Fruit fly (Drosophila melanogaster) whole organism, embryonic: Measurements from ENCODE around the gene CG6923.

Experiments
- Ada2b ChIP-seq: fragments of 200-800 bp; sonication (Bioruptor generic); IDR thresholded peaks from 2 replicates; pipeline ENCODE4 v1.3.6; 2022; ENCODE audit warnings: missing biosample characterization, missing genetic modification characterization
- Bgb ChIP-seq: fragments of 200-800 bp; sonication (Bioruptor generic); IDR thresholded peaks from 2 replicates; pipeline ENCODE4 v1.3.6; 2022; ENCODE audit warnings: missing biosample characterization, missing genetic modification characterization; ENCODE audit not compliant: partially characterized antibody
- CG11504 ChIP-seq: fragments of 200-800 bp; sonication (Bioruptor generic); optimal IDR thresholded peaks from 3 replicates; lab custom pipeline; 2019; ENCODE audit warnings: missing biosample characterization, mild to moderate bottlenecking, missing genetic modification characterization, moderate library complexity
- CG14965 ChIP-seq: fragments of 200-800 bp; sonication (Bioruptor generic); optimal IDR thresholded peaks from 2 replicates; lab custom pipeline; 2016; ENCODE audit warnings: missing biosample characterization, missing genetic modification characterization, borderline replicate concordance
- CG15073 ChIP-seq: fragments of 200-800 bp; sonication (Bioruptor generic); optimal IDR thresholded peaks from 2 replicates; lab custom pipeline; 2016; ENCODE audit warnings: missing biosample characterization, missing genetic modification characterization
- CG1603 ChIP-seq: fragments of 200-800 bp; sonication (Bioruptor generic); optimal IDR thresholded peaks from 2 replicates; lab custom pipeline; 2019; ENCODE audit warnings: missing biosample characterization, mild to moderate bottlenecking, missing genetic modification characterization, moderate library complexity
- CG16813 ChIP-seq: fragments of 200-800 bp; sonication (Bioruptor generic); IDR thresholded peaks from 3 replicates; pipeline ENCODE4 v1.3.6; 2022; ENCODE audit warnings: missing biosample characterization, missing genetic modification characterization; ENCODE audit not compliant: partially characterized antibody
- CG16863 ChIP-seq: fragments of 200-800 bp; sonication (Bioruptor generic); optimal IDR thresholded peaks from 3 replicates; lab custom pipeline; 2016; ENCODE audit warnings: missing biosample characterization, missing genetic modification characterization
- CG2199 ChIP-seq: fragments of 200-800 bp; sonication (Bioruptor generic); IDR thresholded peaks from 3 replicates; pipeline ENCODE4 v1.3.6; 2022; ENCODE audit warnings: missing biosample characterization, missing genetic modification characterization
- CG2712 ChIP-seq: fragments of 200-800 bp; optimal IDR thresholded peaks from 3 replicates; lab custom pipeline; 2019; ENCODE audit warnings: missing biosample characterization, mild to moderate bottlenecking, missing genetic modification characterization, moderate library complexity
- CG3847 ChIP-seq: fragments of 200-800 bp; sonication (Bioruptor generic); IDR thresholded peaks from 2 replicates; pipeline ENCODE4 v1.3.6; 2022; ENCODE audit warnings: missing biosample characterization, missing genetic modification characterization
- CG4424 ChIP-seq: fragments of 200-800 bp; sonication (Bioruptor generic); optimal IDR thresholded peaks from 3 replicates; lab custom pipeline; 2016; ENCODE audit warnings: missing biosample characterization, missing genetic modification characterization
- CG6854 ChIP-seq: fragments of 200-800 bp; sonication (Bioruptor generic); optimal IDR thresholded peaks from 3 replicates; lab custom pipeline; 2017; ENCODE audit warnings: missing biosample characterization, mild to moderate bottlenecking, missing genetic modification characterization
- CG8765 ChIP-seq: fragments of 200-800 bp; sonication (Bioruptor generic); IDR thresholded peaks from 2 replicates; pipeline ENCODE4 v1.3.6; 2022; ENCODE audit warnings: missing biosample characterization, missing genetic modification characterization
- Dbx ChIP-seq: fragments of 200-800 bp; sonication (Bioruptor generic); IDR thresholded peaks from 3 replicates; pipeline ENCODE4 v1.3.6; 2022; ENCODE audit warnings: missing biosample characterization, missing genetic modification characterization
- Dp ChIP-seq: fragments of 200-800 bp; sonication (Bioruptor generic); optimal IDR thresholded peaks from 2 replicates; lab custom pipeline; 2018; ENCODE audit warnings: missing biosample characterization, mild to moderate bottlenecking, missing genetic modification characterization, moderate library complexity
- Hey ChIP-seq: fragments of 200-800 bp; sonication (Bioruptor generic); optimal IDR thresholded peaks from 3 replicates; lab custom pipeline; 2018; ENCODE audit warnings: missing biosample characterization, mild to moderate bottlenecking, missing genetic modification characterization
- Hr3 ChIP-seq: fragments of 200-800 bp; sonication (Bioruptor generic); optimal IDR thresholded peaks from 3 replicates; lab custom pipeline; 2016; ENCODE audit warnings: missing biosample characterization, missing genetic modification characterization
- Lim3 ChIP-seq: fragments of 200-800 bp; sonication (Bioruptor generic); IDR thresholded peaks from 2 replicates; pipeline ENCODE4 v1.3.6; 2022; ENCODE audit warnings: missing biosample characterization, missing genetic modification characterization
- MESR4 ChIP-seq: fragments of 200-800 bp; sonication (Bioruptor generic); optimal IDR thresholded peaks from 2 replicates; lab custom pipeline; 2018; ENCODE audit warnings: missing biosample characterization, mild to moderate bottlenecking, missing genetic modification characterization, moderate library complexity
- Myb ChIP-seq: fragments of 200-800 bp; sonication (Bioruptor generic); optimal IDR thresholded peaks from 2 replicates; lab custom pipeline; 2016; ENCODE audit warnings: missing biosample characterization, missing genetic modification characterization
- Neu2 ChIP-seq: fragments of 200-800 bp; sonication (Bioruptor generic); optimal IDR thresholded peaks from 3 replicates; lab custom pipeline; 2016; ENCODE audit warnings: missing biosample characterization, missing genetic modification characterization, borderline replicate concordance
- Sry-β ChIP-seq: fragments of 200-800 bp; sonication (Bioruptor generic); optimal IDR thresholded peaks from 2 replicates; lab custom pipeline; 2018; ENCODE audit warnings: missing biosample characterization, mild to moderate bottlenecking, missing genetic modification characterization, moderate library complexity
- chif ChIP-seq, 2 experiments: fragments of 200-800 bp; sonication (Bioruptor generic); optimal IDR thresholded peaks; 3 replicates each; lab custom pipeline; 2016; ENCODE audit warnings: missing biosample characterization in 2 of 2, missing genetic modification characterization in 2 of 2
- dm ChIP-seq: fragments of 200-800 bp; sonication (Bioruptor generic); optimal IDR thresholded peaks from 3 replicates; lab custom pipeline; 2016; ENCODE audit warnings: missing biosample characterization, missing genetic modification characterization
- exex ChIP-seq: fragments of 200-800 bp; sonication (Bioruptor generic); optimal IDR thresholded peaks from 4 replicates; lab custom pipeline; 2018; ENCODE audit warnings: missing biosample characterization, mild to moderate bottlenecking, missing genetic modification characterization, moderate library complexity
- fd64A ChIP-seq: fragments of 200-800 bp; sonication (Bioruptor generic); optimal IDR thresholded peaks from 3 replicates; lab custom pipeline; 2018; ENCODE audit warnings: missing biosample characterization, mild to moderate bottlenecking, missing genetic modification characterization
- hb ChIP-seq: fragments of 200-800 bp; sonication (Bioruptor generic); IDR thresholded peaks from 3 replicates; pipeline ENCODE4 v1.3.6; 2022; ENCODE audit warnings: missing biosample characterization, missing genetic modification characterization; ENCODE audit not compliant: partially characterized antibody
- insv ChIP-seq, 2 experiments: fragments of 200-800 bp; sonication (Bioruptor generic); optimal IDR thresholded peaks; 3 replicates each; lab custom pipeline; 2016 to 2018; ENCODE audit warnings: missing biosample characterization in 2 of 2, missing genetic modification characterization in 2 of 2
- mirr ChIP-seq: fragments of 200-800 bp; sonication (Bioruptor generic); optimal IDR thresholded peaks from 3 replicates; lab custom pipeline; 2018; ENCODE audit warnings: missing biosample characterization, mild to moderate bottlenecking, missing genetic modification characterization
- oc ChIP-seq: fragments of 200-800 bp; sonication (Bioruptor generic); optimal IDR thresholded peaks from 2 replicates; lab custom pipeline; 2018; ENCODE audit warnings: missing biosample characterization, mild to moderate bottlenecking, missing genetic modification characterization, moderate library complexity
- odd ChIP-seq: fragments of 200-800 bp; sonication (Bioruptor generic); optimal IDR thresholded peaks from 2 replicates; lab custom pipeline; 2017; ENCODE audit warnings: missing biosample characterization, mild to moderate bottlenecking, missing genetic modification characterization
- pan ChIP-seq, 4 experiments: fragments of >200 bp in 3 of 4; fragments of 200-800 bp in 1 of 4; sonication (Bioruptor generic) in 1 of 4; optimal IDR thresholded peaks in 3 of 4; IDR thresholded peaks in 1 of 4; 2 replicates each; pipeline versions ENCODE4 v1.3.6 to Lab custom; 2017 to 2022; ENCODE audit warnings: missing biosample characterization in 2 of 4, missing genetic modification characterization in 2 of 4, mixed read lengths in 1 of 4
- pnt ChIP-seq: fragments of 200-800 bp; sonication (Bioruptor generic); optimal IDR thresholded peaks from 3 replicates; lab custom pipeline; 2016; ENCODE audit warnings: missing biosample characterization, missing genetic modification characterization
- repo ChIP-seq: fragments of 200-800 bp; sonication (Bioruptor generic); optimal IDR thresholded peaks from 2 replicates; lab custom pipeline; 2016; ENCODE audit warnings: missing biosample characterization, missing genetic modification characterization
- ro ChIP-seq: fragments of 200-800 bp; sonication (Bioruptor generic); IDR thresholded peaks from 2 replicates; pipeline ENCODE4 v1.3.6; 2022; ENCODE audit warnings: missing biosample characterization, missing genetic modification characterization
- slou ChIP-seq: fragments of 200-800 bp; sonication (Bioruptor generic); optimal IDR thresholded peaks from 3 replicates; lab custom pipeline; 2016; ENCODE audit warnings: missing biosample characterization, missing genetic modification characterization
- sr ChIP-seq: fragments of 200-800 bp; sonication (Bioruptor generic); IDR thresholded peaks from 3 replicates; pipeline ENCODE4 v1.3.6; 2022; ENCODE audit warnings: missing biosample characterization, missing genetic modification characterization
- stc ChIP-seq: fragments of 200-800 bp; sonication (Bioruptor generic); IDR thresholded peaks from 2 replicates; pipeline ENCODE4 v1.3.6; 2022; ENCODE audit warnings: missing biosample characterization, missing genetic modification characterization
- toy ChIP-seq: fragments of 200-800 bp; sonication (Bioruptor generic); IDR thresholded peaks from 2 replicates; pipeline ENCODE4 v1.3.6; 2022; ENCODE audit warnings: missing biosample characterization, missing genetic modification characterization
- usp ChIP-seq: fragments of >200 bp; optimal IDR thresholded peaks from 2 replicates; lab custom pipeline; 2017; ENCODE audit warnings: missing biosample characterization, missing genetic modification characterization

CG6923 gene

DNA sequence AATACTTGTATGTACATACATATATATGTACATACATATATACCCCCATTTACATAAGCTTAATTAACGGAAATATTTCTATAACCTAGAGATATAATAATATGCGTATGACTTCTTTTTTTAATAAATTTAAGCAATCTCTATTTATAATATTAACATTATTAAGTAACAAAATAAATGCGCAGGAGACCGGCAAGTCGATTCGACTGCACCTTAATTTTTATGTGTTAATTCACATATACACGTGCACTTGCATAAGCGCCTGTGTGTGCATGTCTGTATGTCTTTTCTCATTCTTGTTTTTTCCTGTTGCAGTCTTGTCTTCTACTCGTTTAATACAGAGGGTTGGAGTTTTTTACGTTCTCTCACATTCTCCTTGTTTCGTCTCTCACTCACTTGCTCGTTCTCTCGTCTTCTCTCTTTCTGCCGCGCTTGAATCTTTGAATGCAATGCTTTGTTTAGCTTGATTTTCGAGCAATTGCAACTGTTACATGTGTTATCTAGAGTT, 30.4 kb upstream of the CG6923 start (continued):
- TF ChIP-seq Lim3, result peak; percentile 43; the same call in 1 of the 2 replicates
- TF ChIP-seq usp (GFP tag; lab: Kevin White, UChicago), result no peak
- no peak for TF ChIP-seq pnt
- peak; percentile 75 for TF ChIP-seq ro (GFP tag; lab: Robert Waterston, UW)
- peak; percentile 48 for TF ChIP-seq CG16863 (GFP tag; lab: Kevin White, UChicago)
- peak; percentile 88 for TF ChIP-seq stc (GFP tag; lab: Robert Waterston, UW)
- peak; percentile 95 for TF ChIP-seq Hr3 (GFP tag; lab: Kevin White, UChicago)
- peak; percentile 38 for TF ChIP-seq fd64A
- no peak for TF ChIP-seq Bgb (GFP tag; lab: Robert Waterston, UW)
- TF ChIP-seq Myb, result no peak
- TF ChIP-seq Sry-β (GFP tag; lab: Kevin White, UChicago), result peak; percentile 65
- TF ChIP-seq toy, result no peak
- peak; percentile 94 for TF ChIP-seq oc (tag; lab: Kevin White, UChicago)
- TF ChIP-seq CG3847 (GFP tag; lab: Robert Waterston, UW), result peak; percentile 36; the same call in 1 of the 2 replicates
- TF ChIP-seq CG1603, result peak; percentile 65
- peak; percentile 80; the same call in 1 of the 3 replicates for TF ChIP-seq CG2199 (GFP tag; lab: Robert Waterston, UW)
- TF ChIP-seq CG11504 (tag; lab: Kevin White, UChicago), result peak; percentile 94
- peak; percentile 39 for TF ChIP-seq CG6854
- TF ChIP-seq MESR4 (GFP tag; lab: Kevin White, UChicago), result no peak
- no peak for TF ChIP-seq CG14965 (GFP tag; lab: Kevin White, UChicago)
- TF ChIP-seq mirr (GFP tag; lab: Kevin White, UChicago), result no peak
- TF ChIP-seq CG15073 (GFP tag; lab: Kevin White, UChicago), result peak; percentile 65
- peak; percentile 81 for TF ChIP-seq odd (GFP tag; lab: Kevin White, UChicago)
- peak; percentile 53; the same call in 1 of the 2 replicates for TF ChIP-seq Ada2b (GFP tag; lab: Robert Waterston, UW)
- TF ChIP-seq CG4424, result peak; percentile 96
- peak; percentile 34 for TF ChIP-seq slou (GFP tag; lab: Kevin White, UChicago)
- no peak for TF ChIP-seq pan (optimal IDR thresholded peaks at IDR 0.05; lab: Kevin White, UChicago)
- TF ChIP-seq pan (GFP tag; optimal IDR thresholded peaks at IDR 0.05 in 1 of 2, IDR thresholded peaks at IDR 0.05 in 1 of 2), result peak in 1 of 2 experiments; percentile 78
- peak; percentile 24 for TF ChIP-seq exex
- TF ChIP-seq CG8765 (GFP tag; lab: Robert Waterston, UW), result peak; percentile 75
- TF ChIP-seq insv (GFP tag; optimal IDR thresholded peaks at IDR 0.05; lab: Kevin White, UChicago), result peak in 1 of 2 experiments; percentile 11
- no peak for TF ChIP-seq Dp
- peak; percentile 99 for TF ChIP-seq CG2712
- no peak for TF ChIP-seq Neu2
- peak; percentile 33 to 76 for TF ChIP-seq chif (GFP tag; optimal IDR thresholded peaks at IDR 0.05; lab: Kevin White, UChicago)
- no peak for TF ChIP-seq dm (GFP tag; lab: Kevin White, UChicago)
- no peak for TF ChIP-seq Hey (tag; lab: Kevin White, UChicago)
- no peak for TF ChIP-seq CG16813 (GFP tag; lab: Robert Waterston, UW)
- TF ChIP-seq Dbx (GFP tag; lab: Robert Waterston, UW), result no peak
- TF ChIP-seq repo (GFP tag; lab: Kevin White, UChicago), result no peak
- TF ChIP-seq sr (GFP tag; lab: Robert Waterston, UW), result no peak
- no peak for TF ChIP-seq hb (GFP tag; lab: Robert Waterston, UW)
